Worm (Caenorhabditis elegans) whole organism, early embryonic: Measurements from ENCODE around the gene srbc-57.

Source experiments
- B0310.2 ChIP-seq: sonication (generic microtip); optimal IDR thresholded peaks from 2 replicates; lab custom pipeline; 2016; ENCODE audit warnings: mild to moderate bottlenecking, missing genetic modification characterization, missing compliant biosample characterization
- F13C5.2 ChIP-seq: sonication (generic microtip); optimal IDR thresholded peaks from 2 replicates; lab custom pipeline; 2017; ENCODE audit warnings: mild to moderate bottlenecking, missing genetic modification characterization, inconsistent platforms, missing compliant biosample characterization
- aly-1 ChIP-seq: sonication (generic microtip); optimal IDR thresholded peaks from 2 replicates; lab custom pipeline; 2016; ENCODE audit warnings: missing genetic modification characterization, missing compliant biosample characterization
- ama-1 ChIP-seq: fragments of 150-350 bp; optimal IDR thresholded peaks from 2 replicates; lab custom pipeline; 2014
- ceh-13 ChIP-seq: fragments of 200-800 bp; sonication (Bioruptor generic); optimal IDR thresholded peaks from 2 replicates; lab custom pipeline; 2018; ENCODE audit warnings: mild to moderate bottlenecking, missing genetic modification characterization, missing compliant biosample characterization
- ceh-36 ChIP-seq: sonication (generic microtip); optimal IDR thresholded peaks from 2 replicates; lab custom pipeline; 2016; ENCODE audit warnings: missing genetic modification characterization, inconsistent platforms, missing compliant biosample characterization
- ets-7 ChIP-seq: sonication (generic microtip); optimal IDR thresholded peaks from 2 replicates; lab custom pipeline; 2016; ENCODE audit warnings: missing genotype, missing genetic modification characterization, missing compliant biosample characterization
- flt-1 ChIP-seq: fragments of 200-800 bp; sonication (Bioruptor generic); IDR thresholded peaks from 2 replicates; pipeline ENCODE4 v1.3.6; 2022; ENCODE audit warnings: missing genetic modification characterization, missing compliant biosample characterization
- hmbx-1 ChIP-seq: sonication (generic microtip); optimal IDR thresholded peaks from 2 replicates; lab custom pipeline; 2016; ENCODE audit warnings: mild to moderate bottlenecking, missing genetic modification characterization, missing compliant biosample characterization
- hmg-4 ChIP-seq: fragments of 200-800 bp; sonication (Bioruptor generic); optimal IDR thresholded peaks from 2 replicates; lab custom pipeline; 2018; ENCODE audit warnings: mild to moderate bottlenecking, missing genetic modification characterization, missing compliant biosample characterization
- hnd-1 ChIP-seq: sonication (generic microtip); optimal IDR thresholded peaks from 2 replicates; lab custom pipeline; 2016; ENCODE audit warnings: missing genetic modification characterization, missing compliant biosample characterization
- pes-1 ChIP-seq: fragments of 200-800 bp; sonication (Bioruptor generic); IDR thresholded peaks from 2 replicates; pipeline ENCODE4 v1.3.6; 2022; ENCODE audit warnings: missing genetic modification reagents, missing genetic modification characterization, missing compliant biosample characterization
- scrt-1 ChIP-seq: fragments of 200-800 bp; sonication (Bioruptor generic); IDR thresholded peaks from 2 replicates; pipeline ENCODE4 v1.3.6; 2022; ENCODE audit warnings: missing genetic modification characterization, missing compliant biosample characterization
- sea-1 ChIP-seq: fragments of 200-800 bp; sonication (Bioruptor generic); conservative IDR thresholded peaks from 2 replicates; pipeline ENCODE4 v1.3.6; 2022; ENCODE audit warnings: missing genetic modification characterization, missing compliant biosample characterization
- tbx-11 ChIP-seq: fragments of 200-800 bp; sonication (Bioruptor generic); IDR thresholded peaks from 2 replicates; pipeline ENCODE4 v1.3.6; 2022; ENCODE audit warnings: missing genetic modification characterization, missing compliant biosample characterization
- tbx-37 ChIP-seq: fragments of 200-800 bp; sonication (Bioruptor generic); conservative IDR thresholded peaks from 2 replicates; pipeline ENCODE4 v1.3.6; 2022; ENCODE audit warnings: missing genetic modification reagents, missing genetic modification characterization, missing compliant biosample characterization
- tra-4 ChIP-seq: sonication (generic microtip); optimal IDR thresholded peaks from 2 replicates; lab custom pipeline; 2017; ENCODE audit warnings: missing genetic modification characterization, missing compliant biosample characterization

The srbc-57 gene

DNA sequence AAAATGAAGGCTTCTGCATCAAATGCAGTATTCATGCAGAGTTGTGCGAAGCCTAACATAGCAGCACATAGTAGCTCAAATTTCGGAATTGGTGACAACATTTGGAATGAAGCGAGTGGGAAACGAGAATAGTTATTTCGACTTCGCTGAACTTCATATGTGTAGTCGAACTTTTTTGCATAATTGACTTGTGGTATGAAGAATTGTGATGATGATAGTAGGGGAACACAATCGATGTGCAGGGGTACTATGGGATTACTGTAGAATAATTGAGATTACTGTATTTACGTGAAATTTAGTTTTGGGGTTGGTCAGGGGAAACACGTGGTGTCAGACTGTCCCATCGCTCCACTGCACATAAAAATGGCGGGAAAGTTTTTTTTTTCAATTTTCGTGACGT is 27.4 kb downstream of the srbc-57 start, which contains the start of gene B0554.7:
B0554.7 (minus strand) TSS at position 101 of the 400 bp plus-strand sequence.
- TF ChIP-seq ets-7 (tag; lab: Kevin White, UChicago), result no peak
- no peak for TF ChIP-seq ceh-13 (GFP tag; lab: Kevin White, UChicago)
- no peak for TF ChIP-seq hmg-4 (GFP tag; lab: Kevin White, UChicago)
- no peak for TF ChIP-seq tbx-11
- no peak for TF ChIP-seq hnd-1
- no peak for TF ChIP-seq tra-4 (tag; lab: Kevin White, UChicago)
- TF ChIP-seq scrt-1, result no peak
- TF ChIP-seq ceh-36, result no peak

DNA sequence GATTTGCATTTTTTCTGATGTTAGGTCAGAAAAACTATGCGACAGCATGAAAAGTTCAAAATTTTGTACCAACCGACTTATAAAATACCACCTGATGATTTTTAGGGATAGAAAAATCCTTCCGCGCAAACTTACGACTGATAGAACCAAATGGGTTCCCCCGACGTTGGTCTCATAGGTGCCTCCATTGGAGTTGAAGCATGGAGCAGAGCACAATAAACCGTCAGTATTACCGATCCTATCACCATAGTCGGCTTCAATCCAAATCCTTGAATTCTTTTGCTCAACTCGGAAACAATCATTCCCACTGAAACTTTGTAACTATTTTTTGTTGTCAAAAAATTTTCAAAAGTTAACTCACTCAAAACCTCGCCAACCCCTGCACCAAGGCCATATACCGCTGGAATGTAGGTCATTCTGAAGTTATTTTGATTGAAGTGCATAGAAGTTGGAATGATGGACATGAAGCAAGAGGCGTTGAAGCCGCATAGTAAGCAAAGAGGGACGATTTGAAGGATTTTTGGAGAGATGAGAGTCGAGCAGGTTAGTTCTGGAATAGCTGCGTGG is 29.1 kb downstream of the srbc-57 start:
- TF ChIP-seq tbx-37 (GFP tag; lab: Robert Waterston, UW) (no peak), ets-7 (tag; lab: Kevin White, UChicago) (no peak), ama-1 (lab: Kevin White, UChicago) (no peak), pes-1 (no peak), ceh-13 (GFP tag; lab: Kevin White, UChicago) (no peak), flt-1 (GFP tag; lab: Robert Waterston, UW) (no peak), hmg-4 (GFP tag; lab: Kevin White, UChicago) (no peak), hmbx-1 (tag; lab: Kevin White, UChicago) (no peak), aly-1 (no peak), tbx-11 (no peak), B0310.2 (tag; lab: Kevin White, UChicago) (no peak), ceh-36 (no peak), F13C5.2 (tag; lab: Kevin White, UChicago) (no peak), scrt-1 (no peak), hnd-1 (no peak), tra-4 (tag; lab: Kevin White, UChicago) (no peak)

DNA sequence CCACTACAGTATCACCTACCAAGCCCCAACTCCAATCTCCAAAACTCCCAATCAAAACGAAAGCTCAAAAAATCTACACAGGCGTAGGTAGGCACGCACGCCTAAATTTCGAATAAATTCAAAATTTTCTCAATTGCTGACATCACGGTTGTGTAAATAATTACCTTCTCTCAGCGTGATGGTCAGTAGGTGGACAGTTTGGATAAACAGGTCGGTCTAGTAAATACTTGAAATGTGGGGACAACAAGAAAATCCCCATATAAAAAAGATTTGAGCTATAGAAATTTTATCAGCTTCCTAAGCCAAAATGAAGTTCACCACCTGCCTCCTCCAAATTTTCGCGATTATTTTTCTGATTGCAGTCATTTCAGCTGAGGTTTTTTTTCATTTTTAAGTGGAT is 30.3 kb downstream of the srbc-57 start, which contains the start of gene B0554.1:
B0554.1 (plus strand) TSS at position 301 of the 400 bp plus-strand sequence.
- no peak for TF ChIP-seq F13C5.2 (tag; lab: Kevin White, UChicago)
- no peak for TF ChIP-seq flt-1 (GFP tag; lab: Robert Waterston, UW)
- TF ChIP-seq tbx-37 (GFP tag; lab: Robert Waterston, UW), result no peak
- no peak for TF ChIP-seq hmbx-1 (tag; lab: Kevin White, UChicago)
- TF ChIP-seq tra-4 (tag; lab: Kevin White, UChicago), result no peak
- no peak for TF ChIP-seq scrt-1
- TF ChIP-seq tbx-11, result no peak
- no peak for TF ChIP-seq hmg-4 (GFP tag; lab: Kevin White, UChicago)
- no peak for TF ChIP-seq ceh-36
- no peak for TF ChIP-seq ama-1 (lab: Kevin White, UChicago)
- no peak for TF ChIP-seq ets-7 (tag; lab: Kevin White, UChicago)
- TF ChIP-seq aly-1, result no peak
- no peak for TF ChIP-seq hnd-1
- no peak for TF ChIP-seq B0310.2 (tag; lab: Kevin White, UChicago)
- TF ChIP-seq sea-1 (GFP tag; lab: Robert Waterston, UW), result no peak
- no peak for TF ChIP-seq pes-1
- TF ChIP-seq ceh-13 (GFP tag; lab: Kevin White, UChicago), result no peak

DNA sequence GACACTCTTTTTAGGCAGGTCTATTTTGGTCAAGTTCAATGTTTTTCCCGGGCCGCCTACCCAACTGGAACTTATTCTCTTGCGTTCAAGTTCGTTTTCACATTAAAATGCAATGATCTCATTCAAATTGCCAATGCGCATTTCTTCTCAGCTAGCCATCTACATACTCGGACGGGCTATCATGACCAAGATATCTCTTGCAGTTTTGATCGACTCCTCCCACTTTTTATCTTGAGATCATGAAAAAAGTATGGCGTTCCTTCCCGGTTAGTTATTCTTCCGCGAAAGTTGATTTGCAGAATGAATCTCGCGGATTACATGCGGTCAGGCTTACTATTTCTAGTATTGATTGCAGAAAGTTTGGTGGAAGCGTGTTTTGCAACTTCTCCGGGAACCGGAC is 34.5 kb downstream of the srbc-57 start, which contains the start of gene B0554.2:
B0554.2 (plus strand) TSS at position 301 of the 400 bp plus-strand sequence.
- no peak for TF ChIP-seq ets-7 (tag; lab: Kevin White, UChicago)
- no peak for TF ChIP-seq ceh-36
- no peak for TF ChIP-seq sea-1 (GFP tag; lab: Robert Waterston, UW)
- TF ChIP-seq hmbx-1 (tag; lab: Kevin White, UChicago), result no peak
- TF ChIP-seq tbx-11, result no peak
- no peak for TF ChIP-seq scrt-1
- no peak for TF ChIP-seq flt-1 (GFP tag; lab: Robert Waterston, UW)
- TF ChIP-seq hmg-4 (GFP tag; lab: Kevin White, UChicago), result no peak
- TF ChIP-seq tra-4 (tag; lab: Kevin White, UChicago), result no peak
- TF ChIP-seq aly-1, result no peak
- TF ChIP-seq F13C5.2 (tag; lab: Kevin White, UChicago), result no peak
- no peak for TF ChIP-seq tbx-37 (GFP tag; lab: Robert Waterston, UW)
- TF ChIP-seq ceh-13 (GFP tag; lab: Kevin White, UChicago), result no peak
- no peak for TF ChIP-seq B0310.2 (tag; lab: Kevin White, UChicago)
- no peak for TF ChIP-seq pes-1
- TF ChIP-seq hnd-1, result no peak
- no peak for TF ChIP-seq ama-1 (lab: Kevin White, UChicago)

DNA sequence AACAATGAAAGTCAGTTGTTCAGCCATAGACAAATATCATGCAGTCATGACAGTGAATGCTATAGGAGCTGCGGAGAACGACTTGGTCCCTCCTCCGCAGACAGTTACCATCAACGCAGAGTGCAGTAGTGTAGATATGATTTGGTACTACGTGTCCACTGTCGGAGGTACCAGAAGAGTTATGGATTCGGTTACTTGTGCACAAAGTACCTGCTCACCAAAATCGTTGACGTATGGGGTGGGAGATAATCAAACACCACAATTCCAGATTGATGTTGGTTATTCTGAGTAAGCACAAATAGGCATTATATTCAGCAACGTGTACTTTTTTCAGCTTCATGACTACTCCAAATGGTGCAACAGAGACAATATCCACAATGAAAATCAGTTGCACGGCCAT is 35.4 kb downstream of the srbc-57 start:
- TF ChIP-seq scrt-1 (no peak), ceh-36 (no peak), sea-1 (GFP tag; lab: Robert Waterston, UW) (no peak)

DNA sequence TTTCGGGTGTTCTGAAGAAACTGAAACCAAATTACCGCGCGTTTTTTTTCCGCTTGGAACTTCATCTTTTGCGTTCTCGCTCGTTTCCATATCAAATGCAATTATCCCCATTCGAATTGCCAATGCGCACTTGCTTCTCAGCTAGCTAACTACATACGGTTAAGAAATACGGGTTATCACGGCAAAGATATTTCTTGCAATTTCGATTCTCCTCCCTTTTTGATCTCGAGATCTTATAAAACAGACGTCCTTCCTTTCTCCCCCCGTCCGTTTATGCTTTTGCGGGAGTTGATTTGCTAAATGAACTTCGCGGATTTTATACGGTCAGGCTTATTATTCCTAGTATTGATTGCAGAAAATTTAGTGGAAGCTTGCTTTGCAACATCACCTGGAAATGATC is 39.5 kb downstream of the srbc-57 start, which contains the start of gene B0554.4:
B0554.4 (plus strand) TSS at position 301 of the 400 bp plus-strand sequence.
- no peak for TF ChIP-seq ceh-13 (GFP tag; lab: Kevin White, UChicago)
- no peak for TF ChIP-seq scrt-1
- TF ChIP-seq ama-1 (lab: Kevin White, UChicago), result no peak
- TF ChIP-seq hnd-1, result no peak
- TF ChIP-seq tbx-11, result no peak
- TF ChIP-seq F13C5.2 (tag; lab: Kevin White, UChicago), result no peak
- TF ChIP-seq B0310.2 (tag; lab: Kevin White, UChicago), result no peak

DNA sequence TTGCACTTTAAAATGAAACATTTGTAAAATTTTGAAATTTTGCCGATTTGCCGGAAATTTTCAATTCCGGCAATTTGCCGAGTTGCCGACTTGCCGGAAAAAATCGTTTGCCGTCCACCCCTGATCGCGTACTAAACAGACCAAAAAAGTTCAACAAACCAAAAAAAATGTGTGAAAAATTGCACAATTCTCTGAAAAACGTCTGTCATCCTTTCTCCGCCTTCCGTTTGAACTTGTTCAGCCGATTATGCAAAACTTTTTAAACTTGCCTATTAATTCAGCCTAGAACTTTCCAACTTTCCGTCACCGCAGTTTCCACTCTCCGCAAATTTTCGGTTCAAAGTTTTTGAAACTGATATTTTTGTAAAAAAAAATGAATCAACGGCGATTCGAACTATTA is 44.2 kb downstream of the srbc-57 start, which contains the start of gene B0554.5:
B0554.5 (plus strand) TSS at position 301 of the 400 bp plus-strand sequence.
- TF ChIP-seq hmg-4 (GFP tag; lab: Kevin White, UChicago), result no peak
- TF ChIP-seq tbx-11, result no peak
- TF ChIP-seq F13C5.2 (tag; lab: Kevin White, UChicago), result no peak
- no peak for TF ChIP-seq flt-1 (GFP tag; lab: Robert Waterston, UW)
- no peak for TF ChIP-seq ceh-13 (GFP tag; lab: Kevin White, UChicago)
- TF ChIP-seq tbx-37 (GFP tag; lab: Robert Waterston, UW), result no peak
- TF ChIP-seq ets-7 (tag; lab: Kevin White, UChicago), result no peak
- TF ChIP-seq sea-1 (GFP tag; lab: Robert Waterston, UW), result no peak
- TF ChIP-seq ama-1 (lab: Kevin White, UChicago), result no peak
- no peak for TF ChIP-seq hnd-1
- TF ChIP-seq ceh-36, result no peak
- TF ChIP-seq pes-1, result no peak
- TF ChIP-seq scrt-1, result no peak
- no peak for TF ChIP-seq aly-1
- no peak for TF ChIP-seq hmbx-1 (tag; lab: Kevin White, UChicago)
- TF ChIP-seq B0310.2 (tag; lab: Kevin White, UChicago), result no peak
- TF ChIP-seq tra-4 (tag; lab: Kevin White, UChicago), result no peak
